Fruit fly (Drosophila melanogaster): ENCODE results near the gene CG42729.

CG42729 gene

DNA sequence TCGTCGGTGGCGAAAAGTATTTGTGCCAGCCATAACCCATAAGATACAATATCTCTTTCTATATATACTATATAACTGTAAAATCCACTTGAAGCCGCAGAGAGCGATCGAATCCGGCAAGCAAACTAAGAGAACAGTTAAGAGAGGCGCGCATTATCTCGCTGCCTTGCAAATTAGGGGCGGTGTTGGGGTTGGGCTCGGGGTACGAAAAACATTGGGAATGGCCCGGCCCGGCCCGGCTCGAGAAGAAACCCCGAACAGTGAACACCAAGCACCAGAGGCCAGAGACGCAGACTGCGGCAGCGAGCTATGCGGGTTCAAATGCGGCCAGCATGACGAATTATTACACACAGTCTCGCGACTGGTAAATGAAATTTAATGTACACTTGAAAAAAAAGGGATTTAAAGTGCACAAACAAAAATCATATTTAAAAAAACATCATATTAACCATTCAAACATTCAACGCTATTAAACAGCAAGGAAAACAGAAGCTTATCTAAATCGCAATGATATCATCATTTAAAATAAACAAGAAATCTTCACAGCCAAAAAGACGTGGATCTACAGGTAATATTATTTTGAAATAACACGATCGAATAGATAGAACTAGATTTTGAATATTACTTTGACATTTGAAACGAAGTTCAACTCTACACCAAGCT lies 5.2 kb upstream of the CG42729 start (continued):
- no peak for TF ChIP-seq Dip3 (GFP tag; optimal IDR thresholded peaks at IDR 0.05)
- TF ChIP-seq grau (tag; optimal IDR thresholded peaks at IDR 0.05) = peak; percentile 51
- peak; percentile 25 for TF ChIP-seq CG6254 (GFP tag; optimal IDR thresholded peaks at IDR 0.05)
- TF ChIP-seq schlank (tag; optimal IDR thresholded peaks at IDR 0.05) = no peak
- 0 out of 3 replicates have a peak, but pooled peaks have one; percentile 11 for TF ChIP-seq CG3726 (GFP tag; IDR thresholded peaks at IDR 0.05)
- peak; percentile 76 for TF ChIP-seq Adf1 (GFP tag; IDR thresholded peaks at IDR 0.05)
- peak; percentile 61 for TF ChIP-seq pros (GFP tag; optimal IDR thresholded peaks at IDR 0.05)
- peak; percentile 52; the same call in 1 of the 2 replicates for TF ChIP-seq Atf6 (GFP tag; IDR thresholded peaks at IDR 0.05)
- TF ChIP-seq CG12659 (GFP tag; optimal IDR thresholded peaks at IDR 0.05) = no peak
- no peak for TF ChIP-seq disco-r (GFP tag; optimal IDR thresholded peaks at IDR 0.05)
- TF ChIP-seq HLHmδ (GFP tag; optimal IDR thresholded peaks at IDR 0.05) = no peak
- TF ChIP-seq esg (GFP tag; conservative IDR thresholded peaks at IDR 0.05) = peak; percentile 55
- no peak for TF ChIP-seq CG15479 (GFP tag; optimal IDR thresholded peaks at IDR 0.05)
- no peak for TF ChIP-seq Hmr (GFP tag; optimal IDR thresholded peaks at IDR 0.05)
- TF ChIP-seq Ada2b (GFP tag; IDR thresholded peaks at IDR 0.05) = peak; percentile 59
- peak; percentile 45 for TF ChIP-seq CG5180 (GFP tag; optimal IDR thresholded peaks at IDR 0.05)
- TF ChIP-seq Max (GFP tag; optimal IDR thresholded peaks at IDR 0.05) = peak; percentile 27
- no peak for TF ChIP-seq CG42726 (GFP tag; IDR thresholded peaks at IDR 0.05; ENCODE audit: partially characterized antibody)
- TF ChIP-seq Mes4 (GFP tag; optimal IDR thresholded peaks at IDR 0.05) = no peak
- peak; percentile 24; the same call in 1 of the 2 replicates for TF ChIP-seq CG10959 (GFP tag; IDR thresholded peaks at IDR 0.05)
- TF ChIP-seq CG7963 (GFP tag; IDR thresholded peaks at IDR 0.05; ENCODE audit: partially characterized antibody) = no peak
- TF ChIP-seq Oaz (GFP tag; IDR thresholded peaks at IDR 0.05) = 0 out of 2 replicates have a peak, but pooled peaks have one; percentile 15
- peak; percentile 66 for TF ChIP-seq Xrp1 (GFP tag; IDR thresholded peaks at IDR 0.05)
- TF ChIP-seq CG32767 (GFP tag; IDR thresholded peaks at IDR 0.05) = no peak
- 0 out of 2 replicates have a peak, but pooled peaks have one; percentile 41 for TF ChIP-seq Awh (GFP tag; IDR thresholded peaks at IDR 0.05)
- TF ChIP-seq CG10147 (GFP tag; optimal IDR thresholded peaks at IDR 0.05) = peak; percentile 32
- TF ChIP-seq Hr78 (GFP tag; optimal IDR thresholded peaks at IDR 0.05) = peak in 1 of 2 experiments; percentile 29
- no peak for TF ChIP-seq HLH54F (GFP tag; optimal IDR thresholded peaks at IDR 0.05)
- no peak for TF ChIP-seq CG17612 (GFP tag; IDR thresholded peaks at IDR 0.05)
- TF ChIP-seq Vsx1 (GFP tag; optimal IDR thresholded peaks at IDR 0.05) = no peak
- TF ChIP-seq D19A (tag; optimal IDR thresholded peaks at IDR 0.05) = no peak
- TF ChIP-seq tio (GFP tag; optimal IDR thresholded peaks at IDR 0.05) = peak; percentile 46
- TF ChIP-seq Hand (GFP tag; optimal IDR thresholded peaks at IDR 0.05) = no peak
- peak; percentile 53 for TF ChIP-seq CG18599 (GFP tag; optimal IDR thresholded peaks at IDR 0.05)
- TF ChIP-seq vfl (GFP tag; optimal IDR thresholded peaks at IDR 0.05) = no peak
- TF ChIP-seq CG17361 (GFP tag; IDR thresholded peaks at IDR 0.05) = peak; percentile 85; the same call in 2 of the 3 replicates
- 0 out of 2 replicates have a peak, but pooled peaks have one; percentile 5 for TF ChIP-seq wdn (GFP tag; IDR thresholded peaks at IDR 0.05)
- no peak for TF ChIP-seq sima (GFP tag; optimal IDR thresholded peaks at IDR 0.05)
- no peak for TF ChIP-seq Nf-YC (tag; optimal IDR thresholded peaks at IDR 0.05)
- no peak for TF ChIP-seq Bdp1 (GFP tag; optimal IDR thresholded peaks at IDR 0.05)
- no peak for TF ChIP-seq kay (GFP tag; optimal IDR thresholded peaks at IDR 0.05)
- peak; percentile 2 for TF ChIP-seq Hsf (GFP tag; optimal IDR thresholded peaks at IDR 0.05)
- no peak for TF ChIP-seq Lhr (GFP tag; optimal IDR thresholded peaks at IDR 0.05)
- TF ChIP-seq CG15696 (tag; optimal IDR thresholded peaks at IDR 0.05) = no peak
- no peak for TF ChIP-seq CG8359 (GFP tag; optimal IDR thresholded peaks at IDR 0.05; ENCODE audit: borderline replicate concordance)
- no peak for TF ChIP-seq CG9609 (GFP tag; optimal IDR thresholded peaks at IDR 0.05)
- no peak for TF ChIP-seq B-H2 (GFP tag; optimal IDR thresholded peaks at IDR 0.05)
- no peak for TF ChIP-seq sna (GFP tag; IDR thresholded peaks at IDR 0.05; ENCODE audit: partially characterized antibody)
- no peak for TF ChIP-seq ken (GFP tag; IDR thresholded peaks at IDR 0.05)

Measured in whole organism, embryonic.